Worm (Caenorhabditis elegans) whole organism, young adult: Measurements from ENCODE around the gene nas-15.

ENCODE experiments used
- C17E4.6 ChIP-seq: fragments of 200-800 bp; sonication (Bioruptor generic); IDR thresholded peaks from 2 replicates; pipeline ENCODE4 v1.3.6; 2022; ENCODE audit warnings: missing genetic modification reagents, missing genetic modification characterization, missing compliant biosample characterization
- D2030.7 ChIP-seq: fragments of 200-800 bp; sonication (Bioruptor generic); IDR thresholded peaks from 2 replicates; pipeline ENCODE4 v1.3.6; 2022; ENCODE audit warnings: missing genetic modification reagents, missing genetic modification characterization, missing compliant biosample characterization
- F37B4.10 ChIP-seq: fragments of 200-800 bp; sonication (Bioruptor generic); IDR thresholded peaks from 2 replicates; pipeline ENCODE4 v1.3.6; 2022; ENCODE audit warnings: missing genetic modification characterization, missing compliant biosample characterization
- F39B2.1 ChIP-seq: fragments of 200-800 bp; sonication (Bioruptor generic); IDR thresholded peaks from 2 replicates; pipeline ENCODE4 v1.3.6; 2022; ENCODE audit warnings: missing genetic modification reagents, missing genetic modification characterization, missing compliant biosample characterization
- F52B5.7 ChIP-seq: sonication (generic microtip); optimal IDR thresholded peaks from 2 replicates; lab custom pipeline; 2016; ENCODE audit warnings: mild to moderate bottlenecking, missing genetic modification characterization, missing compliant biosample characterization
- F57A8.1 ChIP-seq: fragments of 200-800 bp; sonication (Bioruptor generic); optimal IDR thresholded peaks from 2 replicates; lab custom pipeline; 2018; ENCODE audit warnings: mild to moderate bottlenecking, missing genetic modification characterization, moderate library complexity, missing compliant biosample characterization
- F57C9.4 ChIP-seq: sonication (generic microtip); optimal IDR thresholded peaks from 2 replicates; lab custom pipeline; 2017; ENCODE audit warnings: mild to moderate bottlenecking, missing genetic modification characterization, missing compliant biosample characterization
- T07F8.4 ChIP-seq: sonication (generic microtip); optimal IDR thresholded peaks from 2 replicates; lab custom pipeline; 2016; ENCODE audit warnings: mild to moderate bottlenecking, missing genetic modification characterization, moderate library complexity, missing compliant biosample characterization
- Y56A3A.18 ChIP-seq: fragments of 200-800 bp; sonication (Bioruptor generic); IDR thresholded peaks from 2 replicates; pipeline ENCODE4 v1.3.6; 2022; ENCODE audit warnings: missing genetic modification reagents, missing genetic modification characterization, missing compliant biosample characterization
- Y67H2A.10 ChIP-seq: fragments of 200-800 bp; sonication (Bioruptor generic); conservative IDR thresholded peaks from 2 replicates; pipeline ENCODE4 v1.3.6; 2022; ENCODE audit warnings: missing genetic modification reagents, missing genetic modification characterization, missing compliant biosample characterization
- Y95B8A.8 ChIP-seq: fragments of 200-800 bp; sonication (Bioruptor generic); IDR thresholded peaks from 2 replicates; pipeline ENCODE4 v1.3.6; 2022; ENCODE audit warnings: missing genetic modification reagents, missing genetic modification characterization, missing compliant biosample characterization
- atf-7 ChIP-seq: sonication (generic microtip); optimal IDR thresholded peaks from 2 replicates; lab custom pipeline; 2017; ENCODE audit warnings: mild to moderate bottlenecking, missing genetic modification characterization, missing compliant biosample characterization
- bed-2 ChIP-seq: fragments of 200-800 bp; sonication (Bioruptor generic); IDR thresholded peaks from 2 replicates; pipeline ENCODE4 v1.3.6; 2022; ENCODE audit warnings: missing genetic modification reagents, missing genetic modification characterization, missing compliant biosample characterization
- ceh-100 ChIP-seq: fragments of 200-800 bp; sonication (Bioruptor generic); IDR thresholded peaks from 2 replicates; pipeline ENCODE4 v1.3.6; 2022; ENCODE audit warnings: missing genetic modification reagents, missing genetic modification characterization, missing compliant biosample characterization
- chd-7 ChIP-seq: sonication (generic microtip); optimal IDR thresholded peaks from 2 replicates; lab custom pipeline; 2016; ENCODE audit warnings: mild to moderate bottlenecking, missing genetic modification characterization, moderate library complexity, missing compliant biosample characterization
- die-1 ChIP-seq: sonication (generic microtip); optimal IDR thresholded peaks from 2 replicates; lab custom pipeline; 2016; ENCODE audit warnings: missing genotype, mild to moderate bottlenecking, missing genetic modification characterization, missing compliant biosample characterization
- ets-4 ChIP-seq: fragments of 200-800 bp; sonication (Bioruptor generic); optimal IDR thresholded peaks from 2 replicates; lab custom pipeline; 2018; ENCODE audit warnings: mild to moderate bottlenecking, missing genetic modification characterization, missing compliant biosample characterization
- fkh-3 ChIP-seq: sonication (generic microtip); optimal IDR thresholded peaks from 2 replicates; lab custom pipeline; 2016; ENCODE audit warnings: mild to moderate bottlenecking, missing genetic modification characterization, missing compliant biosample characterization
- him-1 ChIP-seq: sonication (generic microtip); optimal IDR thresholded peaks from 2 replicates; lab custom pipeline; 2016; ENCODE audit warnings: missing genotype, missing genetic modification reagents, missing genetic modification characterization, missing compliant biosample characterization
- hlh-26 ChIP-seq: fragments of 200-800 bp; sonication (Bioruptor generic); conservative IDR thresholded peaks from 2 replicates; pipeline ENCODE4 v1.3.6; 2022; ENCODE audit warnings: missing genetic modification reagents, missing genetic modification characterization, missing compliant biosample characterization
- lag-1 ChIP-seq: fragments of 200-800 bp; sonication (Bioruptor generic); IDR thresholded peaks from 2 replicates; pipeline ENCODE4 v1.3.6; 2022; ENCODE audit warnings: missing genetic modification reagents, missing genetic modification characterization, missing compliant biosample characterization
- let-607 ChIP-seq, 2 experiments: fragments of 200-800 bp in 1 of 2; sonication (Bioruptor generic) in 1 of 2; sonication (generic microtip) in 1 of 2; optimal IDR thresholded peaks; 2 replicates each; lab custom pipeline; 2016 to 2018; ENCODE audit warnings: mild to moderate bottlenecking in 2 of 2, missing compliant biosample characterization in 2 of 2, missing genetic modification characterization in 2 of 2, moderate library complexity in 2 of 2, missing genotype in 1 of 2
- lin-26 ChIP-seq: fragments of 200-800 bp; sonication (Bioruptor generic); IDR thresholded peaks from 2 replicates; pipeline ENCODE4 v1.3.6; 2022; ENCODE audit warnings: missing genetic modification reagents, missing genetic modification characterization, missing compliant biosample characterization
- lin-35 ChIP-seq, 3 experiments: fragments of 150-350 bp in 2 of 3; sonication (generic microtip) in 1 of 3; optimal IDR thresholded peaks; 2 replicates each; lab custom pipeline; 2014 to 2018; ENCODE audit warnings: missing biosample characterization in 3 of 3, missing genetic modification characterization in 3 of 3, missing genetic modification reagents in 3 of 3
- lir-1 ChIP-seq: fragments of 200-800 bp; sonication (Bioruptor generic); conservative IDR thresholded peaks from 2 replicates; pipeline ENCODE4 v1.3.6; 2022; ENCODE audit warnings: missing genetic modification reagents, missing genetic modification characterization, missing compliant biosample characterization
- lsy-27 ChIP-seq: sonication (generic microtip); optimal IDR thresholded peaks from 2 replicates; lab custom pipeline; 2017; ENCODE audit warnings: missing genetic modification characterization, mild to moderate bottlenecking, missing compliant biosample characterization, antibody characterized with exemption, missing genotype, borderline replicate concordance; ENCODE audit not compliant: insufficient read depth
- madf-3 ChIP-seq: fragments of 200-800 bp; sonication (Bioruptor generic); IDR thresholded peaks from 2 replicates; pipeline ENCODE4 v1.3.6; 2022; ENCODE audit warnings: missing genetic modification reagents, missing genetic modification characterization, missing compliant biosample characterization
- madf-8 ChIP-seq: fragments of 200-800 bp; sonication (Bioruptor generic); conservative IDR thresholded peaks from 2 replicates; pipeline ENCODE4 v1.3.6; 2022; ENCODE audit warnings: missing genetic modification reagents, missing genetic modification characterization, missing compliant biosample characterization
- mcd-1 ChIP-seq: fragments of 200-800 bp; sonication (Bioruptor generic); IDR thresholded peaks from 2 replicates; pipeline ENCODE4 v1.3.6; 2022; ENCODE audit warnings: missing genetic modification reagents, missing genetic modification characterization, missing compliant biosample characterization
- mxl-1 ChIP-seq: sonication (generic microtip); optimal IDR thresholded peaks from 2 replicates; lab custom pipeline; 2016; ENCODE audit warnings: missing genetic modification characterization, missing compliant biosample characterization
- nfya-1 ChIP-seq: sonication (generic microtip); optimal IDR thresholded peaks from 2 replicates; lab custom pipeline; 2017; ENCODE audit warnings: antibody characterized with exemption, missing compliant biosample characterization, missing genetic modification characterization, borderline replicate concordance; ENCODE audit not compliant: insufficient read depth
- nhr-179 ChIP-seq: sonication (generic microtip); optimal IDR thresholded peaks from 2 replicates; lab custom pipeline; 2016; ENCODE audit warnings: mild to moderate bottlenecking, missing genetic modification characterization, missing compliant biosample characterization
- nhr-27 ChIP-seq: fragments of 200-800 bp; sonication (Bioruptor generic); optimal IDR thresholded peaks from 2 replicates; lab custom pipeline; 2018; ENCODE audit warnings: mild to moderate bottlenecking, missing genetic modification characterization, moderate library complexity, missing compliant biosample characterization
- nhr-80 ChIP-seq: sonication (generic microtip); optimal IDR thresholded peaks from 2 replicates; lab custom pipeline; 2016; ENCODE audit warnings: missing genetic modification characterization, missing compliant biosample characterization
- pbrm-1 ChIP-seq: fragments of 200-800 bp; sonication (Bioruptor generic); IDR thresholded peaks from 2 replicates; pipeline ENCODE4 v1.3.6; 2022; ENCODE audit warnings: missing genetic modification reagents, missing genetic modification characterization, missing compliant biosample characterization
- repo-1 ChIP-seq: sonication (generic microtip); optimal IDR thresholded peaks from 2 replicates; lab custom pipeline; 2017; ENCODE audit warnings: mild to moderate bottlenecking, missing genetic modification characterization, missing compliant biosample characterization
- rpc-1 ChIP-seq, 2 experiments: fragments of 150-350 bp in 1 of 2; sonication (generic microtip) in 1 of 2; optimal IDR thresholded peaks; 2 replicates each; lab custom pipeline; 2014 to 2018; ENCODE audit warnings: missing biosample characterization in 1 of 2, missing genetic modification characterization in 1 of 2, missing genetic modification reagents in 1 of 2, missing genotype in 1 of 2
- sdz-38 ChIP-seq: sonication (generic microtip); optimal IDR thresholded peaks from 2 replicates; lab custom pipeline; 2016; ENCODE audit warnings: missing genotype, missing genetic modification characterization, missing compliant biosample characterization
- snpc-1.3 ChIP-seq: sonication (generic microtip); optimal IDR thresholded peaks from 2 replicates; lab custom pipeline; 2017; ENCODE audit warnings: missing genetic modification characterization, mild to moderate bottlenecking, missing compliant biosample characterization, antibody characterized with exemption, moderate library complexity, missing genotype, missing genetic modification reagents; ENCODE audit not compliant: insufficient read depth
- snpc-3.4 ChIP-seq: sonication (generic microtip); optimal IDR thresholded peaks from 2 replicates; lab custom pipeline; 2017; ENCODE audit warnings: missing genetic modification characterization, mild to moderate bottlenecking, missing compliant biosample characterization, antibody characterized with exemption, moderate library complexity, missing genotype, missing genetic modification reagents
- snpc-4 ChIP-seq, 5 experiments: fragments of 150-350 bp in 1 of 5; sonication (generic microtip) in 4 of 5; optimal IDR thresholded peaks; 2 replicates each; lab custom pipeline; 2014 to 2018; ENCODE audit warnings: missing genetic modification characterization in 5 of 5, missing biosample characterization in 3 of 5, antibody characterized with exemption in 2 of 5, mild to moderate bottlenecking in 2 of 5, missing compliant biosample characterization in 2 of 5, missing genotype in 2 of 5, moderate library complexity in 2 of 5, missing genetic modification reagents in 1 of 5
- somi-1 ChIP-seq: fragments of 200-800 bp; sonication (Bioruptor generic); optimal IDR thresholded peaks from 2 replicates; lab custom pipeline; 2018; ENCODE audit warnings: mild to moderate bottlenecking, missing genetic modification characterization, missing compliant biosample characterization
- tbx-9 ChIP-seq: sonication (generic microtip); optimal IDR thresholded peaks from 2 replicates; lab custom pipeline; 2016; ENCODE audit warnings: borderline replicate concordance, missing genetic modification characterization, inconsistent platforms, missing compliant biosample characterization
- tlf-1 ChIP-seq: fragments of 200-800 bp; sonication (Bioruptor generic); optimal IDR thresholded peaks from 2 replicates; lab custom pipeline; 2018; ENCODE audit warnings: mild to moderate bottlenecking, missing genetic modification characterization, missing compliant biosample characterization
- ztf-25 ChIP-seq: fragments of 200-800 bp; sonication (Bioruptor generic); IDR thresholded peaks from 2 replicates; pipeline ENCODE4 v1.3.6; 2022; ENCODE audit warnings: missing genetic modification reagents, missing genetic modification characterization, missing compliant biosample characterization

Gene nas-15

ce11 chrX:777421-777820 is at the start of gene nas-15:
Gene nas-15 (plus strand): TSS chrX:777721.
- TF ChIP-seq atf-7 (tag; lab: Kevin White, UChicago) (no peak), nhr-80 (tag; lab: Kevin White, UChicago) (no peak), D2030.7 (GFP tag; lab: Robert Waterston, UW) (no peak), nhr-27 (tag; lab: Kevin White, UChicago) (no peak), somi-1 (GFP tag; lab: Kevin White, UChicago) (no peak), Y56A3A.18 (GFP tag; lab: Robert Waterston, UW) (no peak), lsy-27 (tag; lab: Kevin White, UChicago) (no peak)

DNA sequence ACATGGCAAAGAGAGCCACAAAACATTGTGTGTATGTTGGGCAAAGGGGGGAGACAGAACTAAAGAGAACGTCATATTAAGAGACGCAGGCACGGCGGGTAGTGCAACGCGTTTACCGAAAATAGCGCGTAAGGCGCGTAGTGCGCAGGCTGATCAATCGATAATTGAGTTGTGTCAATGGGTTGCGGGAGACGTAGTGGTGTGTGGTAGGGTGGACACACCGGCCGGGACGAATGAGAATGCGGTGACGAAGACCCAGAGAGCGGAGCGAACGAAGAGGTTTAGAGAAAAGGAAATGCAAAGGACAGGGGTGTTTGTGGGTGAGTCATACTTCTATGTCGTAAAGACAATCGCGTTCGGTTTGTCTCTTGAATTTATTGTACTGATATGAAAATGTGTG is 49.8 kb upstream of the nas-15 start:
- TF ChIP-seq mcd-1 (GFP tag; lab: Robert Waterston, UW), result no peak; the same call in 1 of the 2 replicates
- TF ChIP-seq mxl-1 (tag; lab: Kevin White, UChicago), result no peak
- TF ChIP-seq lin-26, result no peak
- TF ChIP-seq hlh-26 (GFP tag; lab: Robert Waterston, UW), result no peak
- TF ChIP-seq rpc-1 (optimal IDR thresholded peaks at IDR 0.05; lab: Kevin White, UChicago), result no peak
- TF ChIP-seq rpc-1 (tag; optimal IDR thresholded peaks at IDR 0.05; lab: Kevin White, UChicago), result no peak
- no peak for TF ChIP-seq sdz-38 (tag; lab: Kevin White, UChicago)
- TF ChIP-seq chd-7, result peak; percentile 47
- TF ChIP-seq ets-4 (GFP tag; lab: Kevin White, UChicago), result no peak
- TF ChIP-seq him-1 (tag; lab: Kevin White, UChicago), result no peak
- no peak for TF ChIP-seq tlf-1 (GFP tag; lab: Kevin White, UChicago)
- no peak for TF ChIP-seq snpc-4 (GFP tag; optimal IDR thresholded peaks at IDR 0.05; lab: Kevin White, UChicago)
- TF ChIP-seq snpc-4 (tag; optimal IDR thresholded peaks at IDR 0.05; lab: Kevin White, UChicago), result no peak
- TF ChIP-seq nhr-27 (tag; lab: Kevin White, UChicago), result no peak
- TF ChIP-seq Y95B8A.8 (GFP tag; lab: Robert Waterston, UW), result 0 out of 2 replicates have a peak, but pooled peaks have one; percentile 23
- TF ChIP-seq fkh-3, result no peak
- no peak for TF ChIP-seq F57C9.4
- TF ChIP-seq C17E4.6 (GFP tag; lab: Robert Waterston, UW), result no peak
- TF ChIP-seq die-1 (tag; lab: Kevin White, UChicago), result peak; percentile 25
- no peak for TF ChIP-seq Y67H2A.10 (GFP tag; lab: Robert Waterston, UW)
- TF ChIP-seq F57A8.1 (GFP tag; lab: Kevin White, UChicago), result no peak
- TF ChIP-seq pbrm-1, result peak; percentile 67; the same call in 1 of the 2 replicates
- TF ChIP-seq F37B4.10, result no peak
- TF ChIP-seq somi-1 (GFP tag; lab: Kevin White, UChicago), result no peak
- no peak for TF ChIP-seq madf-3
- TF ChIP-seq lir-1, result no peak
- no peak for TF ChIP-seq lag-1 (GFP tag; lab: Robert Waterston, UW)
- no peak for TF ChIP-seq snpc-1.3 (tag; lab: Kevin White, UChicago)
- TF ChIP-seq nhr-179, result no peak
- TF ChIP-seq tbx-9, result no peak
- TF ChIP-seq F39B2.1, result no peak
- TF ChIP-seq F52B5.7 (tag; lab: Kevin White, UChicago), result no peak
- no peak for TF ChIP-seq repo-1 (tag; lab: Kevin White, UChicago)
- TF ChIP-seq T07F8.4, result no peak
- no peak for TF ChIP-seq ztf-25 (GFP tag; lab: Robert Waterston, UW)
- TF ChIP-seq snpc-3.4 (tag; lab: Kevin White, UChicago), result no peak
- TF ChIP-seq bed-2 (GFP tag; lab: Robert Waterston, UW), result peak; percentile 72
- peak in 1 of 3 experiments; percentile 24 for TF ChIP-seq lin-35 (GFP tag; optimal IDR thresholded peaks at IDR 0.05; lab: Kevin White, UChicago)
- peak in 1 of 2 experiments; percentile 43 for TF ChIP-seq let-607 (tag; optimal IDR thresholded peaks at IDR 0.05; lab: Kevin White, UChicago)
- no peak for TF ChIP-seq madf-8
- TF ChIP-seq nfya-1 (tag; lab: Kevin White, UChicago), result no peak
- TF ChIP-seq ceh-100 (GFP tag; lab: Robert Waterston, UW), result no peak
